Fruit fly (Drosophila melanogaster) whole organism, embryonic: ENCODE results near the gene CG7006.

ENCODE experiments used
- ATbp ChIP-seq: fragments of 200-800 bp; sonication (Bioruptor generic); optimal IDR thresholded peaks from 2 replicates; lab custom pipeline; 2017; ENCODE audit warnings: missing biosample characterization, mild to moderate bottlenecking, missing genetic modification characterization, missing genetic modification reagents
- Atf-2 ChIP-seq: fragments of 200-800 bp; sonication (Bioruptor generic); optimal IDR thresholded peaks from 2 replicates; lab custom pipeline; 2016; ENCODE audit warnings: missing biosample characterization, missing genetic modification characterization
- Atf6 ChIP-seq: fragments of 200-800 bp; sonication (Bioruptor generic); IDR thresholded peaks from 2 replicates; pipeline ENCODE4 v1.3.6; 2022; ENCODE audit warnings: missing biosample characterization, missing genetic modification characterization
- CG10274 ChIP-seq: fragments of 200-800 bp; sonication (Bioruptor generic); optimal IDR thresholded peaks from 3 replicates; lab custom pipeline; 2017; ENCODE audit warnings: missing biosample characterization, mild to moderate bottlenecking, missing genetic modification characterization
- CG10654 ChIP-seq: fragments of 200-800 bp; sonication (Bioruptor generic); optimal IDR thresholded peaks from 2 replicates; lab custom pipeline; 2016; ENCODE audit warnings: missing biosample characterization, missing genetic modification characterization
- CG10979 ChIP-seq: fragments of 200-800 bp; sonication (Bioruptor generic); optimal IDR thresholded peaks from 2 replicates; lab custom pipeline; 2018; ENCODE audit warnings: missing biosample characterization, mild to moderate bottlenecking, missing genetic modification characterization, moderate library complexity
- CG12236 ChIP-seq: fragments of 200-800 bp; sonication (Bioruptor generic); optimal IDR thresholded peaks from 2 replicates; lab custom pipeline; 2016; ENCODE audit warnings: missing biosample characterization, missing genetic modification characterization
- CG1603 ChIP-seq: fragments of 200-800 bp; sonication (Bioruptor generic); optimal IDR thresholded peaks from 2 replicates; lab custom pipeline; 2019; ENCODE audit warnings: missing biosample characterization, mild to moderate bottlenecking, missing genetic modification characterization, moderate library complexity
- CG16863 ChIP-seq: fragments of 200-800 bp; sonication (Bioruptor generic); optimal IDR thresholded peaks from 3 replicates; lab custom pipeline; 2016; ENCODE audit warnings: missing biosample characterization, missing genetic modification characterization
- CG17186 ChIP-seq: fragments of 200-800 bp; sonication (Bioruptor generic); optimal IDR thresholded peaks from 3 replicates; lab custom pipeline; 2017; ENCODE audit warnings: missing biosample characterization, missing genetic modification reagents, missing genetic modification characterization
- CG18476 ChIP-seq: fragments of 200-800 bp; sonication (Bioruptor generic); optimal IDR thresholded peaks from 2 replicates; lab custom pipeline; 2016; ENCODE audit warnings: missing biosample characterization, mild to moderate bottlenecking, missing genetic modification characterization
- CG30020 ChIP-seq: fragments of 200-800 bp; optimal IDR thresholded peaks from 2 replicates; lab custom pipeline; 2019; ENCODE audit warnings: missing biosample characterization, mild to moderate bottlenecking, missing genetic modification characterization, moderate library complexity
- CG32532 ChIP-seq: fragments of 200-800 bp; sonication (Bioruptor generic); IDR thresholded peaks from 2 replicates; pipeline ENCODE4 v1.3.6; 2022; ENCODE audit warnings: missing biosample characterization, missing genetic modification characterization
- CG33213 ChIP-seq: fragments of 200-800 bp; sonication (Bioruptor generic); optimal IDR thresholded peaks from 3 replicates; lab custom pipeline; 2016; ENCODE audit warnings: missing biosample characterization, missing genetic modification characterization
- CG3847 ChIP-seq: fragments of 200-800 bp; sonication (Bioruptor generic); IDR thresholded peaks from 2 replicates; pipeline ENCODE4 v1.3.6; 2022; ENCODE audit warnings: missing biosample characterization, missing genetic modification characterization
- CG4404 ChIP-seq: fragments of 200-800 bp; sonication (Bioruptor generic); IDR thresholded peaks from 2 replicates; pipeline ENCODE4 v1.3.6; 2022; ENCODE audit warnings: missing biosample characterization, missing genetic modification characterization
- CG4617 ChIP-seq: fragments of 200-800 bp; sonication (Bioruptor generic); optimal IDR thresholded peaks from 3 replicates; lab custom pipeline; 2016; ENCODE audit warnings: missing biosample characterization, missing genetic modification characterization, borderline replicate concordance
- CG7357 ChIP-seq: fragments of 200-800 bp; sonication (Bioruptor generic); IDR thresholded peaks from 3 replicates; pipeline ENCODE4 v1.3.6; 2022; ENCODE audit warnings: missing biosample characterization, missing genetic modification characterization
- CG7963 ChIP-seq: fragments of 200-800 bp; sonication (Bioruptor generic); IDR thresholded peaks from 3 replicates; pipeline ENCODE4 v1.3.6; 2022; ENCODE audit warnings: missing biosample characterization, missing genetic modification characterization; ENCODE audit not compliant: partially characterized antibody
- CG8924 ChIP-seq: fragments of 200-800 bp; optimal IDR thresholded peaks from 3 replicates; lab custom pipeline; 2019; ENCODE audit warnings: missing biosample characterization, mild to moderate bottlenecking, missing genetic modification characterization, moderate library complexity
- CHES-1-like ChIP-seq: fragments of 200-800 bp; sonication (Bioruptor generic); optimal IDR thresholded peaks from 2 replicates; lab custom pipeline; 2016; ENCODE audit warnings: missing biosample characterization, missing genetic modification characterization
- Chrac-16 ChIP-seq: fragments of 200-800 bp; sonication (Bioruptor generic); optimal IDR thresholded peaks from 3 replicates; lab custom pipeline; 2016; ENCODE audit warnings: missing biosample characterization, missing genetic modification characterization
- D19B ChIP-seq: fragments of 200-800 bp; sonication (Bioruptor generic); optimal IDR thresholded peaks from 2 replicates; lab custom pipeline; 2017; ENCODE audit warnings: missing biosample characterization, mild to moderate bottlenecking, missing genetic modification characterization
- Dip2 ChIP-seq: fragments of 200-800 bp; sonication (Bioruptor generic); IDR thresholded peaks from 2 replicates; pipeline ENCODE4 v1.3.6; 2022; ENCODE audit warnings: missing biosample characterization, missing genetic modification characterization
- E2f2 ChIP-seq: fragments of 200-800 bp; sonication (Bioruptor generic); IDR thresholded peaks from 2 replicates; pipeline ENCODE4 v1.3.6; 2022; ENCODE audit warnings: missing biosample characterization, missing genetic modification characterization
- Ets65A ChIP-seq: fragments of 200-800 bp; sonication (Bioruptor generic); peaks from one replicate; lab custom pipeline; 2016; ENCODE audit warnings: missing biosample characterization, missing genetic modification characterization
- Max ChIP-seq: fragments of 200-800 bp; sonication (Bioruptor generic); optimal IDR thresholded peaks from 2 replicates; lab custom pipeline; 2016; ENCODE audit warnings: missing biosample characterization, mild to moderate bottlenecking, missing genetic modification characterization
- Med ChIP-seq: fragments of 200-800 bp; sonication (Bioruptor generic); peaks from one replicate; lab custom pipeline; 2016; ENCODE audit warnings: missing biosample characterization, missing genetic modification characterization, mild to moderate bottlenecking, inconsistent platforms, moderate library complexity
- Neu2 ChIP-seq: fragments of 200-800 bp; sonication (Bioruptor generic); optimal IDR thresholded peaks from 3 replicates; lab custom pipeline; 2016; ENCODE audit warnings: missing biosample characterization, missing genetic modification characterization, borderline replicate concordance
- Sox100B ChIP-seq: fragments of 200-800 bp; sonication (Bioruptor generic); optimal IDR thresholded peaks from 3 replicates; lab custom pipeline; 2018; ENCODE audit warnings: missing biosample characterization, mild to moderate bottlenecking, missing genetic modification characterization
- Tbp ChIP-seq: fragments of >200 bp; optimal IDR thresholded peaks from 2 replicates; lab custom pipeline; 2018; ENCODE audit warnings: missing biosample characterization, missing genetic modification characterization
- Vsx1 ChIP-seq: fragments of 200-800 bp; sonication (Bioruptor generic); optimal IDR thresholded peaks from 2 replicates; lab custom pipeline; 2017; ENCODE audit warnings: missing biosample characterization, mild to moderate bottlenecking, missing genetic modification characterization, missing genetic modification reagents
- al ChIP-seq: fragments of 200-800 bp; sonication (Bioruptor generic); IDR thresholded peaks from 2 replicates; pipeline ENCODE4 v1.3.6; 2022; ENCODE audit warnings: missing biosample characterization, missing genetic modification characterization
- bbx ChIP-seq: fragments of 200-800 bp; sonication (Bioruptor generic); IDR thresholded peaks from 2 replicates; pipeline ENCODE4 v1.3.6; 2022; ENCODE audit warnings: missing biosample characterization, missing genetic modification characterization; ENCODE audit not compliant: partially characterized antibody
- bcd ChIP-seq: fragments of 200-800 bp; sonication (Bioruptor generic); optimal IDR thresholded peaks from 2 replicates; lab custom pipeline; 2017; ENCODE audit warnings: missing biosample characterization, mild to moderate bottlenecking, missing genetic modification characterization
- bsh ChIP-seq, 2 experiments: fragments of 200-800 bp; sonication (Bioruptor generic); optimal IDR thresholded peaks; 2 replicates each; lab custom pipeline; 2017 to 2018; ENCODE audit warnings: mild to moderate bottlenecking in 2 of 2, missing biosample characterization in 2 of 2, missing genetic modification characterization in 2 of 2, moderate library complexity in 1 of 2
- disco-r ChIP-seq: fragments of 200-800 bp; sonication (Bioruptor generic); optimal IDR thresholded peaks from 2 replicates; lab custom pipeline; 2016; ENCODE audit warnings: missing biosample characterization, missing genetic modification characterization
- fd64A ChIP-seq: fragments of 200-800 bp; sonication (Bioruptor generic); optimal IDR thresholded peaks from 3 replicates; lab custom pipeline; 2018; ENCODE audit warnings: missing biosample characterization, mild to moderate bottlenecking, missing genetic modification characterization
- her ChIP-seq: fragments of 200-800 bp; sonication (Bioruptor generic); optimal IDR thresholded peaks from 2 replicates; lab custom pipeline; 2016; ENCODE audit warnings: missing biosample characterization, missing genetic modification characterization
- inv ChIP-seq: fragments of 200-800 bp; sonication (Bioruptor generic); IDR thresholded peaks from 2 replicates; pipeline ENCODE4 v1.3.6; 2022; ENCODE audit warnings: missing biosample characterization, missing genetic modification characterization; ENCODE audit not compliant: partially characterized antibody
- nau ChIP-seq: fragments of 200-800 bp; sonication (Bioruptor generic); optimal IDR thresholded peaks from 3 replicates; lab custom pipeline; 2017; ENCODE audit warnings: missing biosample characterization, mild to moderate bottlenecking, missing genetic modification characterization, missing genetic modification reagents
- onecut ChIP-seq: fragments of 200-800 bp; sonication (Bioruptor generic); IDR thresholded peaks from 2 replicates; pipeline ENCODE4 v1.3.6; 2022; ENCODE audit warnings: missing biosample characterization, missing genetic modification characterization
- sim ChIP-seq: fragments of 200-800 bp; sonication (Bioruptor generic); IDR thresholded peaks from 2 replicates; pipeline ENCODE4 v1.3.6; 2022; ENCODE audit warnings: missing biosample characterization, missing genetic modification characterization
- sob ChIP-seq: fragments of 200-800 bp; sonication (Bioruptor generic); IDR thresholded peaks from 2 replicates; pipeline ENCODE4 v1.3.6; 2022; ENCODE audit warnings: missing biosample characterization, missing genetic modification characterization

Gene CG7006

DNA sequence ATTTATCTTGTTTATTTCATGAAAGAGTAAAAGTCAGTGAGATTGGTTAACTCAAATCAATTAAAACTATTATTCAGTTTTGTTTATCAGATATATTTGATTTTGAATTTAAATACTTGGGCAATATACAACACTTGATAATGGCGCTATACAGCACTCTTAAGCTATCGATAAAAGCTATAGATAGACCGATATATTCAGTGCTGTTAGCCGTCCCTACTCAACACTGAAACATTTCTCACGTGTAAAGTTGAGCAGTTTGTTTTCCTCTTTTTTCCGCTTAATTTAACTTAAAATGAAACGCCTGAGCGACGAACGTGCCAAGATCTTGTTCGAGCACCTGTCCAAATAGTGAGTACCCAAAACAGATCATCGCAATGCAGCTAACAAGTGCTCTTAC is at the start of gene CG7006 (continued):
- TF ChIP-seq CG18476 (GFP tag; lab: Kevin White, UChicago) (peak; percentile 48), nau (GFP tag; lab: Kevin White, UChicago) (no peak), Tbp (GFP tag; lab: Kevin White, UChicago) (no peak), CHES-1-like (GFP tag; lab: Kevin White, UChicago) (peak; percentile 75), CG32532 (peak; percentile 70; the same call in 1 of the 2 replicates), CG7357 (no peak), Ets65A (GFP tag; lab: Kevin White, UChicago) (peak; percentile 99), fd64A (GFP tag; lab: Kevin White, UChicago) (no peak), bcd (no peak), al (GFP tag; lab: Robert Waterston, UW) (peak; percentile 63), Med (peak; percentile 96), CG10654 (GFP tag; lab: Kevin White, UChicago) (peak; percentile 76), Chrac-16 (GFP tag; lab: Kevin White, UChicago) (peak; percentile 70), Atf-2 (GFP tag; lab: Kevin White, UChicago) (peak; percentile 58), onecut (GFP tag; lab: Robert Waterston, UW) (no peak; the same call in 1 of the 2 replicates), CG4404 (GFP tag; lab: Robert Waterston, UW) (peak; percentile 31; the same call in 1 of the 2 replicates), E2f2 (GFP tag; lab: Robert Waterston, UW) (peak; percentile 96), bbx (GFP tag; lab: Robert Waterston, UW) (peak; percentile 76), bsh (GFP tag; optimal IDR thresholded peaks at IDR 0.05; lab: Kevin White, UChicago) (no peak), CG10979 (tag; lab: Kevin White, UChicago) (peak; percentile 16), Atf6 (GFP tag; lab: Robert Waterston, UW) (peak; percentile 52), CG33213 (GFP tag; lab: Kevin White, UChicago) (peak; percentile 77), CG16863 (GFP tag; lab: Kevin White, UChicago) (peak; percentile 43), CG1603 (tag; lab: Kevin White, UChicago) (peak; percentile 86), CG10274 (GFP tag; lab: Kevin White, UChicago) (no peak), disco-r (GFP tag; lab: Kevin White, UChicago) (peak; percentile 34), Vsx1 (GFP tag; lab: Kevin White, UChicago) (no peak), CG3847 (GFP tag; lab: Robert Waterston, UW) (peak; percentile 96), Dip2 (GFP tag; lab: Robert Waterston, UW) (no peak), Neu2 (no peak), ATbp (GFP tag; lab: Kevin White, UChicago) (no peak), CG4617 (peak; percentile 79), Max (peak; percentile 88), D19B (GFP tag; lab: Kevin White, UChicago) (no peak), CG17186 (GFP tag; lab: Kevin White, UChicago) (peak; percentile 52), CG12236 (no peak), inv (GFP tag; lab: Robert Waterston, UW) (peak; percentile 69), CG7963 (peak; percentile 28; the same call in 2 of the 3 replicates), CG30020 (tag; lab: Kevin White, UChicago) (no peak), Sox100B (no peak), sob (GFP tag; lab: Robert Waterston, UW) (peak; percentile 95), sim (GFP tag; lab: Robert Waterston, UW) (no peak), CG8924 (tag; lab: Kevin White, UChicago) (no peak), her (GFP tag; lab: Kevin White, UChicago) (peak; percentile 75)
